Fruit fly (Drosophila melanogaster): ENCODE results near the gene Gr93c.

Gene Gr93c

DNA sequence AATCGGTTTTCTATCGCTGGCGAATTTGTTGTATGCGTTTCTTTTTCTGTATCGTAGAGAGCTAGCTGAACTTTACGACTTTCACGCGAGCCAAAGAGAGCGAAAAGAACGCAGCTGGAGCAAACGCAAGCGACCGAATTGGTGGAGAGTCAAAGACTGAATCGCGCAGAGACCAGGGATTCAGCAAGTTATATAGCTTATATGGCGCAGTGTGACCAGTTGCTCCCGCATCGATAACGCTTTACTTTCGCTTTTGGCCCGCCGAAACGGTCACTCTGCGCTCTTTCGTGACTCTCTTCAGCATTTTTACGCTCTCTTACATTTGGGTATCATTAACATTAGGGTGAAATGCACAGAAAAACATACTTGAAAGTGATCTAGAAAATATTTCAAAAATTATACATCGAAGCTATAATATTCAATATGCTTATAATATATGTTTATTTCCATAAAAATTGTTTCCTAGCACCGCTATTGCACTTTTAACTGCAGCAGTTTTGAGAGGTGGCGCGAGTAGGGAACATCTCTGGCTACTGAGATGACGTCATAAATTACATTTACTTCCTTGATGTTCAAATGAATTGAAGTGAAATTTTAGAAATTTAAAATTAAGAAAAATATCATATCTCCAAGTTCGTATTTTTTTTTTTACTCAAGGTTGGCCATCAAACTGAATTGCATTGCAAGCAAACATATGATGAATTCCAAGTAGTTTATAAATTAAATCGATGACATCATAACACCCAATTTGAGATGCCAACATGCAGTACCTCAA lies 11.2 kb upstream of the Gr93c start, which contains the start of gene glec (continued):
- TF ChIP-seq CG17912 (GFP tag; optimal IDR thresholded peaks at IDR 0.05): peak; percentile 45
- TF ChIP-seq pzg (GFP tag; optimal IDR thresholded peaks at IDR 0.05): peak; percentile 70
- no peak for TF ChIP-seq ac (GFP tag; optimal IDR thresholded peaks at IDR 0.05)
- peak; percentile 45; the same call in 1 of the 2 replicates for TF ChIP-seq CG17328 (GFP tag; IDR thresholded peaks at IDR 0.05)
- TF ChIP-seq CG31388 (GFP tag; optimal IDR thresholded peaks at IDR 0.05): no peak
- TF ChIP-seq CG2678 (tag; optimal IDR thresholded peaks at IDR 0.05): no peak
- TF ChIP-seq ftz-f1 (GFP tag; optimal IDR thresholded peaks at IDR 0.05): peak; percentile 76
- TF ChIP-seq Ssrp (tag; optimal IDR thresholded peaks at IDR 0.05): peak; percentile 47
- no peak for TF ChIP-seq fd3F (GFP tag; optimal IDR thresholded peaks at IDR 0.05)
- no peak for TF ChIP-seq run (tag; optimal IDR thresholded peaks at IDR 0.05)
- TF ChIP-seq jing (GFP tag; optimal IDR thresholded peaks at IDR 0.05): no peak
- TF ChIP-seq abd-A (tag; optimal IDR thresholded peaks at IDR 0.05): peak; percentile 72
- TF ChIP-seq tx (GFP tag; optimal IDR thresholded peaks at IDR 0.05): no peak
- TF ChIP-seq dati (GFP tag; IDR thresholded peaks at IDR 0.05): no peak
- no peak; the same call in 2 of the 3 replicates for TF ChIP-seq CG14050 (GFP tag; IDR thresholded peaks at IDR 0.05)
- no peak for TF ChIP-seq yki (optimal IDR thresholded peaks at IDR 0.05)
- TF ChIP-seq Scr (GFP tag; IDR thresholded peaks at IDR 0.05; ENCODE audit: partially characterized antibody): peak; percentile 56
- TF ChIP-seq CG3163 (GFP tag; optimal IDR thresholded peaks at IDR 0.05): peak; percentile 100
- no peak for TF ChIP-seq da (GFP tag; optimal IDR thresholded peaks at IDR 0.05)
- TF ChIP-seq hb (GFP tag; IDR thresholded peaks at IDR 0.05; ENCODE audit: partially characterized antibody): no peak
- TF ChIP-seq CG15696 (tag; optimal IDR thresholded peaks at IDR 0.05): no peak
- no peak for TF ChIP-seq CG9609 (GFP tag; optimal IDR thresholded peaks at IDR 0.05)
- TF ChIP-seq Meics (GFP tag; optimal IDR thresholded peaks at IDR 0.05): no peak
- peak; percentile 88 for TF ChIP-seq sens (GFP tag)
- peak; percentile 41; the same call in 1 of the 2 replicates for TF ChIP-seq Drgx (GFP tag; IDR thresholded peaks at IDR 0.05)
- TF ChIP-seq pnt (GFP tag; optimal IDR thresholded peaks at IDR 0.05): no peak
- TF ChIP-seq Mes4 (GFP tag; optimal IDR thresholded peaks at IDR 0.05): no peak
- TF ChIP-seq Chrac-16 (GFP tag; optimal IDR thresholded peaks at IDR 0.05): peak; percentile 46
- TF ChIP-seq onecut (GFP tag; IDR thresholded peaks at IDR 0.05): peak; percentile 62
- TF ChIP-seq CG10431 (GFP tag; optimal IDR thresholded peaks at IDR 0.05): no peak
- no peak for TF ChIP-seq CG18764 (GFP tag; optimal IDR thresholded peaks at IDR 0.05)
- peak in 1 of 2 experiments; percentile 58 for TF ChIP-seq Hr51 (GFP tag; optimal IDR thresholded peaks at IDR 0.05)
- TF ChIP-seq vvl (GFP tag; IDR thresholded peaks at IDR 0.05): peak; percentile 60
- no peak for TF ChIP-seq CG8765 (GFP tag; IDR thresholded peaks at IDR 0.05)
- TF ChIP-seq Ptx1 (GFP tag; IDR thresholded peaks at IDR 0.05): peak; percentile 23; the same call in 1 of the 2 replicates
- peak; percentile 45 for TF ChIP-seq nmo (GFP tag; optimal IDR thresholded peaks at IDR 0.05)
- no peak for TF ChIP-seq pita (GFP tag; optimal IDR thresholded peaks at IDR 0.05)
- TF ChIP-seq fd96Cb (tag; optimal IDR thresholded peaks at IDR 0.05): no peak
- TF ChIP-seq grn (GFP tag; optimal IDR thresholded peaks at IDR 0.05): peak; percentile 7
- no peak for TF ChIP-seq CG10147 (GFP tag; optimal IDR thresholded peaks at IDR 0.05)
- no peak for TF ChIP-seq CG18476 (GFP tag; optimal IDR thresholded peaks at IDR 0.05)
- no peak for TF ChIP-seq sd (tag; optimal IDR thresholded peaks at IDR 0.05)
- no peak for TF ChIP-seq CG43689 (GFP tag; IDR thresholded peaks at IDR 0.05)
- TF ChIP-seq CG34224 (GFP tag; IDR thresholded peaks at IDR 0.05; ENCODE audit: partially characterized antibody): peak; percentile 47; the same call in 1 of the 3 replicates
- peak; percentile 32 for TF ChIP-seq CG7839 (tag; optimal IDR thresholded peaks at IDR 0.05)
- no peak for TF ChIP-seq CG12155 (GFP tag; optimal IDR thresholded peaks at IDR 0.05)
- no peak for TF ChIP-seq Dref (GFP tag; IDR thresholded peaks at IDR 0.05)
- TF ChIP-seq Ada2b (GFP tag; IDR thresholded peaks at IDR 0.05): 0 out of 2 replicates have a peak, but pooled peaks have one; percentile 4
- peak; percentile 8 for TF ChIP-seq B-H2 (GFP tag; optimal IDR thresholded peaks at IDR 0.05)
- TF ChIP-seq CG7357 (GFP tag; IDR thresholded peaks at IDR 0.05): no peak

Data from whole organism, embryonic.